Fruit fly (Drosophila melanogaster) ovary, adult (tissue): ENCODE results near the gene CG7810.

ENCODE experiments used
- CG17801 ChIP-seq: fragments of 200-800 bp; optimal IDR thresholded peaks from 2 replicates; lab custom pipeline; 2019; ENCODE audit warnings: missing biosample characterization, mild to moderate bottlenecking, missing genetic modification characterization, moderate library complexity; ENCODE audit not compliant: partially characterized antibody

CG7810 gene

dm6 chr2L:8274127-8274526, 36.9 kb downstream of the CG7810 start:
- no peak for TF ChIP-seq CG17801 (GFP tag; lab: Kevin White, UChicago)

dm6 chr2L:8270916-8271315, 40.1 kb downstream of the CG7810 start:
- no peak for TF ChIP-seq CG17801 (GFP tag; lab: Kevin White, UChicago)

DNA sequence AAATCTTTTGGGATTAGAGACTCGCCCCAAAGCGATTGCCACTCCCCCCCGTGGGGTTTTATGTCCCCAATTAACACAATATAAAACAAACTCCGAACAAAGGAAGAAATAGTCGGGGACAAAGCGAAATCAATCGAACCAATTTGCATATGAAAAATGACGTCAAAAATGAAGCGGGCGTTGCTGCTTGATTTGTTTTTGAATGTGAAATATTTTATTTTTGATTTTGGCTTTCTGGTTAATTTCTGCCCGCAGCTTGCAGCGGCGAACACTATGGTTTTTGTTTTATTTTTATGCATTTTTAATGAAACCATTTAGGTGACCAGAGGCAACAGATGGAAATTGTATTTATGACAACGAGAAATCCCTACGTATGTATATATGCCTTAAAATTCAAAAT, 42.3 kb downstream of the CG7810 start:
- no peak for TF ChIP-seq CG17801 (GFP tag; lab: Kevin White, UChicago)

DNA sequence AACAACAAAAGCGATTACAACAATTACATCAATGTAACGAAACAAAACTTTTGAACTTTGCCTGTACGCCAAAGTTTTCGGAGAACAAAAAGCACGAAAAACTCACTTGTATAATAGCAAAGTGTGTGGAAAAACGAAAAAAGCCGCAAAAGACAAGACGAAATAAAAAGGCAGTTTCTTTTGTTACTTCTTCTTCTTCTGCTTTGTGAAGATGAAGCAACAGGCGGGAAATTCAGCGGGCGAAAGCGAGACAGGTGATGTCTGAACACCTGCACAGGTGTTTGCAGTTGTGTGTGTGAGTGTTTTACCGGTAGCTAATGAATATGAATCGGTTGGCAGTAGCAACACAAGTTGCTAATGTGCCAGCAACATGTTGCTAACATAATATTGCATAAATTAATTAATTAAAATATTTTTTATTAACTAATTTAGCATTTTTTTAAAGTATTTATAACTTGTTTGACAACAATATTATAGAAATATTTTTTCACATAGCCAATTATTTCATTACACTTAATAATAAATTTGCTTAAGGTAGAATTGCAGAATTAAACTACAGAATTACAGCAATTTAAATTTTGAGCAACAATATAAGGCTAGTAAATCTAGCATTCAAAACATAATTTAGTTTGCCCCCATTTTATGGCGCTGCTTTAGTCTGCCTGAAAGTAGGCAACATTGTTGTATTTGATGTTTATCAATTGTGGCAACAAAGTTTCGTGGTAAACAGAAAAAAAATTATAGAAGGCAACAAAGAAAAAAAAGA, 44.1 kb downstream of the CG7810 start:
- no peak for TF ChIP-seq CG17801 (GFP tag; lab: Kevin White, UChicago)

DNA sequence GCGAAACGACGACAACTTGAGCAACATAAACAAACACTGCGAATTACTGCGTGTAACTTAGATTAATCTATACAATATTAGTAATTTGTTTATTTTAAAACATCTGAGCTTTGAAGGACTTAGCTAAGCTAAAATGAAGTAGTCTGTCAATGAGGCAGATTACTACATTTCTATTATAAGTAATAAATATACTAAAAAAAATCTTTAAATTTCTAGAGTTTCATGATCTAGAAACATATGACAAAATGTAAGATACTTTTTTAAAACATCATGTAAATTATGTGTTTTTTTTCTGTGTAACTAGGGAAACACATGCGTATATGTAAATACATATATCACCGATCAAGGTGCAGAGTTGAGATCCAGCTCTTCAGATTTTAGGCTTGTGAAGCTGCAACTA, 44.9 kb downstream of the CG7810 start:
- no peak for TF ChIP-seq CG17801 (GFP tag; lab: Kevin White, UChicago)
